In genomic region chrV:6611504-6611903, ce11 we compare ENCODE assay signal across 3 worm cellular contexts.
A peak's percentile ranks its signal among the peaks of the same experiment; 100 is the strongest.
TF ChIP-seq lines count a peak whose summit lies in the region.

No protein-coding gene starts in this region.

TF ChIP-seq in whole organism, L1 larva, 84 proteins besides CTCF, POLR2A, EP300 and RAD21 (continued from another document):
- TF ChIP-seq ceh-82 (tag; optimal IDR thresholded peaks at IDR 0.05; lab: Kevin White, UChicago) (peak in 1 of 3 experiments; percentile 5), egl-13 (tag; optimal IDR thresholded peaks at IDR 0.05; lab: Kevin White, UChicago) (no peak), hpl-2 (GFP tag; optimal IDR thresholded peaks at IDR 0.05; lab: Kevin White, UChicago) (no peak), blmp-1 (tag; optimal IDR thresholded peaks at IDR 0.05; lab: Kevin White, UChicago) (peak; percentile 34)

TF ChIP-seq in whole organism, L4 larva, 104 proteins besides CTCF, POLR2A, EP300 and RAD21 (continued from another document):
- TF ChIP-seq nhr-48 (tag; optimal IDR thresholded peaks at IDR 0.05; lab: Kevin White, UChicago) (no peak), Y48G9A.11 (GFP tag; IDR thresholded peaks at IDR 0.05; lab: Robert Waterston, UW) (no peak), F37D6.2 (tag; optimal IDR thresholded peaks at IDR 0.05; lab: Kevin White, UChicago) (no peak), lin-15B (tag; optimal IDR thresholded peaks at IDR 0.05; lab: Kevin White, UChicago) (no peak), egl-27 (tag; optimal IDR thresholded peaks at IDR 0.05; lab: Kevin White, UChicago) (no peak), T20F7.1 (GFP tag; optimal IDR thresholded peaks at IDR 0.05; lab: Kevin White, UChicago) (peak; percentile 2), ceh-20 (GFP tag; IDR thresholded peaks at IDR 0.05; lab: Robert Waterston, UW) (no peak), daf-8 (GFP tag; IDR thresholded peaks at IDR 0.05; lab: Robert Waterston, UW) (no peak), lsy-2 (tag; optimal IDR thresholded peaks at IDR 0.05; lab: Kevin White, UChicago) (peak in 1 of 2 experiments; percentile 90), saeg-2 (GFP tag; IDR thresholded peaks at IDR 0.05; lab: Robert Waterston, UW) (no peak), lin-39 (tag; optimal IDR thresholded peaks at IDR 0.05; lab: Kevin White, UChicago) (no peak), mdt-29 (GFP tag; IDR thresholded peaks at IDR 0.05; lab: Robert Waterston, UW) (no peak), ztf-7 (tag; optimal IDR thresholded peaks at IDR 0.05; lab: Kevin White, UChicago) (no peak), attf-4 (tag; optimal IDR thresholded peaks at IDR 0.05; lab: Kevin White, UChicago) (no peak), mxl-3 (GFP tag; optimal IDR thresholded peaks at IDR 0.05; lab: Kevin White, UChicago) (no peak), ceh-28 (tag; optimal IDR thresholded peaks at IDR 0.05; lab: Kevin White, UChicago) (no peak)

TF ChIP-seq in whole organism, young adult, 124 proteins besides CTCF, POLR2A, EP300 and RAD21 (continued from another document):
- TF ChIP-seq rcor-1 (GFP tag; IDR thresholded peaks at IDR 0.05; lab: Robert Waterston, UW) = 0 out of 2 replicates have a peak, but pooled peaks have one; percentile 20
- no peak for TF ChIP-seq cebp-1 (GFP tag; IDR thresholded peaks at IDR 0.05; lab: Robert Waterston, UW)
- TF ChIP-seq cebp-1 (tag; optimal IDR thresholded peaks at IDR 0.05; lab: Kevin White, UChicago) = no peak
- no peak for TF ChIP-seq ZK185.1 (tag; optimal IDR thresholded peaks at IDR 0.05; lab: Kevin White, UChicago; ENCODE audit: poor library complexity, severe bottlenecking)
- TF ChIP-seq snpc-4 (GFP tag; optimal IDR thresholded peaks at IDR 0.05; lab: Kevin White, UChicago) = no peak
- peak in 1 of 4 experiments; percentile 1 for TF ChIP-seq snpc-4 (tag; optimal IDR thresholded peaks at IDR 0.05; lab: Kevin White, UChicago)
- TF ChIP-seq ceh-100 (GFP tag; IDR thresholded peaks at IDR 0.05; lab: Robert Waterston, UW) = no peak
- TF ChIP-seq attf-5 (GFP tag; optimal IDR thresholded peaks at IDR 0.05; lab: Kevin White, UChicago) = no peak
- TF ChIP-seq bed-1 (GFP tag; IDR thresholded peaks at IDR 0.05; lab: Robert Waterston, UW) = no peak
- no peak for TF ChIP-seq lag-1 (GFP tag; IDR thresholded peaks at IDR 0.05; lab: Robert Waterston, UW)
- TF ChIP-seq attf-6 (GFP tag; IDR thresholded peaks at IDR 0.05; lab: Robert Waterston, UW) = no peak
- no peak for TF ChIP-seq fkh-3 (tag; optimal IDR thresholded peaks at IDR 0.05; lab: Kevin White, UChicago)
- no peak for TF ChIP-seq nfyb-1 (GFP tag; IDR thresholded peaks at IDR 0.05; lab: Robert Waterston, UW)
- 0 out of 2 replicates have a peak, but pooled peaks have one; percentile 15 for TF ChIP-seq B0019.2 (GFP tag; conservative IDR thresholded peaks at IDR 0.05; lab: Robert Waterston, UW)
- TF ChIP-seq let-607 (tag; optimal IDR thresholded peaks at IDR 0.05; lab: Kevin White, UChicago) = no peak
- TF ChIP-seq ama-1 (optimal IDR thresholded peaks at IDR 0.05; lab: Kevin White, UChicago) = no peak
- no peak for TF ChIP-seq ama-1 (GFP tag; optimal IDR thresholded peaks at IDR 0.05; lab: Kevin White, UChicago)
- TF ChIP-seq ceh-40 (GFP tag; IDR thresholded peaks at IDR 0.05; lab: Robert Waterston, UW) = no peak
- TF ChIP-seq K12H6.12 (tag; optimal IDR thresholded peaks at IDR 0.05; lab: Kevin White, UChicago) = no peak
- TF ChIP-seq T26A5.8 (tag; optimal IDR thresholded peaks at IDR 0.05; lab: Kevin White, UChicago) = no peak
- TF ChIP-seq ceh-79 (tag; optimal IDR thresholded peaks at IDR 0.05; lab: Kevin White, UChicago) = no peak
- TF ChIP-seq hmg-20 (GFP tag; IDR thresholded peaks at IDR 0.05; lab: Robert Waterston, UW) = no peak
- no peak for TF ChIP-seq bed-2 (GFP tag; IDR thresholded peaks at IDR 0.05; lab: Robert Waterston, UW)
- no peak for TF ChIP-seq lir-1 (GFP tag; conservative IDR thresholded peaks at IDR 0.05; lab: Robert Waterston, UW)
- TF ChIP-seq snpc-1.3 (tag; optimal IDR thresholded peaks at IDR 0.05; lab: Kevin White, UChicago; ENCODE audit: insufficient read depth) = no peak
- no peak for TF ChIP-seq die-1 (tag; optimal IDR thresholded peaks at IDR 0.05; lab: Kevin White, UChicago)
- no peak for TF ChIP-seq ceh-27 (GFP tag; optimal IDR thresholded peaks at IDR 0.05; lab: Kevin White, UChicago)
- no peak for TF ChIP-seq rec-8 (tag; optimal IDR thresholded peaks at IDR 0.05; lab: Kevin White, UChicago)
- TF ChIP-seq Y67H2A.10 (GFP tag; conservative IDR thresholded peaks at IDR 0.05; lab: Robert Waterston, UW) = no peak
- no peak for TF ChIP-seq atf-7 (tag; optimal IDR thresholded peaks at IDR 0.05; lab: Kevin White, UChicago)
- TF ChIP-seq F22D6.2 (tag; optimal IDR thresholded peaks at IDR 0.05; lab: Kevin White, UChicago) = no peak
- TF ChIP-seq aptf-2 (GFP tag; conservative IDR thresholded peaks at IDR 0.05; lab: Robert Waterston, UW) = no peak
- no peak for TF ChIP-seq F37B4.10 (GFP tag; IDR thresholded peaks at IDR 0.05; lab: Robert Waterston, UW)
- no peak for TF ChIP-seq F23B12.7 (tag; optimal IDR thresholded peaks at IDR 0.05; lab: Kevin White, UChicago; ENCODE audit: insufficient read depth)
- TF ChIP-seq F49E8.2 (tag; optimal IDR thresholded peaks at IDR 0.05; lab: Kevin White, UChicago; ENCODE audit: insufficient read depth) = peak; percentile 0
- TF ChIP-seq ztf-6 (GFP tag; IDR thresholded peaks at IDR 0.05; lab: Robert Waterston, UW) = no peak
- TF ChIP-seq F33H1.4 (GFP tag; IDR thresholded peaks at IDR 0.05; lab: Robert Waterston, UW) = peak; percentile 56
- TF ChIP-seq mcd-1 (GFP tag; IDR thresholded peaks at IDR 0.05; lab: Robert Waterston, UW) = no peak
- TF ChIP-seq tbp1 (GFP tag; optimal IDR thresholded peaks at IDR 0.05; lab: Kevin White, UChicago) = no peak
- TF ChIP-seq nfya-2 (GFP tag; IDR thresholded peaks at IDR 0.05; lab: Robert Waterston, UW) = no peak
- TF ChIP-seq akir-1 (GFP tag; optimal IDR thresholded peaks at IDR 0.05; lab: Kevin White, UChicago) = no peak
- TF ChIP-seq madf-10 (tag; optimal IDR thresholded peaks at IDR 0.05; lab: Kevin White, UChicago) = no peak
- no peak for TF ChIP-seq egrh-3 (GFP tag; IDR thresholded peaks at IDR 0.05; lab: Robert Waterston, UW)
- no peak for TF ChIP-seq lin-40 (tag; optimal IDR thresholded peaks at IDR 0.05; lab: Kevin White, UChicago)
- no peak for TF ChIP-seq ccch-3 (GFP tag; optimal IDR thresholded peaks at IDR 0.05; lab: Kevin White, UChicago)
- no peak for TF ChIP-seq aptf-3 (GFP tag; IDR thresholded peaks at IDR 0.05; lab: Robert Waterston, UW)
- no peak for TF ChIP-seq egl-18 (GFP tag; IDR thresholded peaks at IDR 0.05; lab: Robert Waterston, UW)
- no peak for TF ChIP-seq F57A8.1 (GFP tag; optimal IDR thresholded peaks at IDR 0.05; lab: Kevin White, UChicago)
- no peak for TF ChIP-seq pha-4 (tag; optimal IDR thresholded peaks at IDR 0.05; lab: Kevin White, UChicago)
- no peak for TF ChIP-seq ztf-3 (GFP tag; optimal IDR thresholded peaks at IDR 0.05; lab: Kevin White, UChicago)
- no peak for TF ChIP-seq nhr-80 (tag; optimal IDR thresholded peaks at IDR 0.05; lab: Kevin White, UChicago)
- TF ChIP-seq Y95B8A.8 (GFP tag; IDR thresholded peaks at IDR 0.05; lab: Robert Waterston, UW) = no peak
- no peak for TF ChIP-seq sea-2 (GFP tag; IDR thresholded peaks at IDR 0.05; lab: Robert Waterston, UW)
- no peak for TF ChIP-seq cebp-2 (GFP tag; IDR thresholded peaks at IDR 0.05; lab: Robert Waterston, UW)
- TF ChIP-seq nhr-120 (GFP tag; IDR thresholded peaks at IDR 0.05; lab: Robert Waterston, UW) = no peak
- no peak for TF ChIP-seq unc-62 (GFP tag; optimal IDR thresholded peaks at IDR 0.05; lab: Kevin White, UChicago)
- TF ChIP-seq lin-35 (GFP tag; optimal IDR thresholded peaks at IDR 0.05; lab: Kevin White, UChicago) = peak in 1 of 3 experiments; percentile 19
- TF ChIP-seq Y53G8AR.9 (GFP tag; conservative IDR thresholded peaks at IDR 0.05; lab: Robert Waterston, UW) = no peak
